Fruit fly (Drosophila melanogaster): ENCODE data around the gene CG14053.
A peak's percentile ranks its signal among the peaks of the same experiment; 100 is the strongest.

CG14053 gene

dm6 chrX:2155868-2156267, 37.8 kb downstream of the CG14053 start (continued):
- TF ChIP-seq Bgb (GFP tag; IDR thresholded peaks at IDR 0.05; ENCODE audit: partially characterized antibody) (peak; percentile 37; the same call in 1 of the 2 replicates), CG15479 (GFP tag; optimal IDR thresholded peaks at IDR 0.05) (peak; percentile 50), CG5180 (GFP tag; optimal IDR thresholded peaks at IDR 0.05) (no peak), CG17912 (GFP tag; optimal IDR thresholded peaks at IDR 0.05) (no peak), ham (GFP tag; IDR thresholded peaks at IDR 0.05) (no peak), run (tag; optimal IDR thresholded peaks at IDR 0.05) (no peak), CG13894 (tag; optimal IDR thresholded peaks at IDR 0.05) (no peak), Atf6 (GFP tag; IDR thresholded peaks at IDR 0.05) (no peak), usp (GFP tag; optimal IDR thresholded peaks at IDR 0.05) (no peak), CG6689 (GFP tag; IDR thresholded peaks at IDR 0.05) (no peak), CG14050 (GFP tag; IDR thresholded peaks at IDR 0.05) (no peak), CG14710 (tag; optimal IDR thresholded peaks at IDR 0.05) (no peak), CG6683 (GFP tag; optimal IDR thresholded peaks at IDR 0.05) (no peak), MESR4 (GFP tag; optimal IDR thresholded peaks at IDR 0.05) (peak; percentile 9), nerfin-2 (GFP tag; IDR thresholded peaks at IDR 0.05; ENCODE audit: partially characterized antibody) (no peak), Ssrp (tag; optimal IDR thresholded peaks at IDR 0.05) (no peak), mirr (GFP tag; optimal IDR thresholded peaks at IDR 0.05) (no peak), cwo (GFP tag; optimal IDR thresholded peaks at IDR 0.05) (no peak), CG17385 (GFP tag; optimal IDR thresholded peaks at IDR 0.05) (no peak), nau (GFP tag; optimal IDR thresholded peaks at IDR 0.05) (no peak), CG15696 (tag; optimal IDR thresholded peaks at IDR 0.05) (no peak), ato (GFP tag; IDR thresholded peaks at IDR 0.05; ENCODE audit: partially characterized antibody) (no peak), CG10543 (GFP tag; optimal IDR thresholded peaks at IDR 0.05) (no peak), sd (tag; optimal IDR thresholded peaks at IDR 0.05) (peak; percentile 43), HmgZ (tag; optimal IDR thresholded peaks at IDR 0.05) (peak; percentile 44), pzg (GFP tag; optimal IDR thresholded peaks at IDR 0.05) (peak; percentile 21), ara (GFP tag; IDR thresholded peaks at IDR 0.05) (no peak), oc (tag; optimal IDR thresholded peaks at IDR 0.05) (peak; percentile 74), unc-4 (GFP tag; IDR thresholded peaks at IDR 0.05; ENCODE audit: partially characterized antibody) (no peak), cato (GFP tag; optimal IDR thresholded peaks at IDR 0.05; ENCODE audit: borderline replicate concordance) (no peak), CG10462 (GFP tag; optimal IDR thresholded peaks at IDR 0.05) (no peak), sug (tag; optimal IDR thresholded peaks at IDR 0.05) (no peak), GATAe (GFP tag; conservative IDR thresholded peaks at IDR 0.05) (no peak), fd3F (GFP tag; optimal IDR thresholded peaks at IDR 0.05) (no peak), Dip2 (GFP tag; IDR thresholded peaks at IDR 0.05) (no peak), emc (GFP tag; optimal IDR thresholded peaks at IDR 0.05) (no peak), CG6854 (GFP tag; optimal IDR thresholded peaks at IDR 0.05) (no peak), mld (GFP tag; IDR thresholded peaks at IDR 0.05; ENCODE audit: partially characterized antibody) (no peak), Nf-YC (tag; optimal IDR thresholded peaks at IDR 0.05) (peak; percentile 78), CkIIα-i1 (GFP tag; IDR thresholded peaks at IDR 0.05) (no peak), CG16863 (GFP tag; optimal IDR thresholded peaks at IDR 0.05) (no peak), CG7372 (GFP tag; IDR thresholded peaks at IDR 0.05) (no peak), ftz-f1 (GFP tag; optimal IDR thresholded peaks at IDR 0.05) (no peak), croc (GFP tag; conservative IDR thresholded peaks at IDR 0.05) (no peak), CG12659 (GFP tag; optimal IDR thresholded peaks at IDR 0.05) (no peak), Hsf (GFP tag; optimal IDR thresholded peaks at IDR 0.05) (no peak), E2f1 (GFP tag; IDR thresholded peaks at IDR 0.05) (peak; percentile 87), CG17802 (tag; optimal IDR thresholded peaks at IDR 0.05) (no peak), CG9797 (GFP tag; optimal IDR thresholded peaks at IDR 0.05) (no peak), Jarid2 (GFP tag; optimal IDR thresholded peaks at IDR 0.05) (no peak)
